Fruit fly (Drosophila melanogaster) whole organism, embryonic: ENCODE results near the gene CG45066.

Experiments
- Bteb2 ChIP-seq: fragments of 200-800 bp; sonication (Bioruptor generic); optimal IDR thresholded peaks from 2 replicates; lab custom pipeline; 2016; ENCODE audit warnings: missing biosample characterization, missing genetic modification characterization
- CG16813 ChIP-seq: fragments of 200-800 bp; sonication (Bioruptor generic); IDR thresholded peaks from 3 replicates; pipeline ENCODE4 v1.3.6; 2022; ENCODE audit warnings: missing biosample characterization, missing genetic modification characterization; ENCODE audit not compliant: partially characterized antibody
- CG9797 ChIP-seq: fragments of 200-800 bp; sonication (Bioruptor generic); optimal IDR thresholded peaks from 3 replicates; lab custom pipeline; 2018; ENCODE audit warnings: missing biosample characterization, mild to moderate bottlenecking, missing genetic modification characterization
- D19B ChIP-seq: fragments of 200-800 bp; sonication (Bioruptor generic); optimal IDR thresholded peaks from 2 replicates; lab custom pipeline; 2017; ENCODE audit warnings: missing biosample characterization, mild to moderate bottlenecking, missing genetic modification characterization
- H15 ChIP-seq: fragments of 200-800 bp; sonication (Bioruptor generic); IDR thresholded peaks from 3 replicates; pipeline ENCODE4 v1.3.6; 2022; ENCODE audit warnings: missing biosample characterization, missing genetic modification characterization
- danr ChIP-seq: fragments of 200-800 bp; sonication (Bioruptor generic); IDR thresholded peaks from 2 replicates; pipeline ENCODE4 v1.3.6; 2022; ENCODE audit warnings: missing biosample characterization, missing genetic modification characterization
- fd102C ChIP-seq: fragments of 200-800 bp; sonication (Bioruptor generic); optimal IDR thresholded peaks from 2 replicates; lab custom pipeline; 2018; ENCODE audit warnings: missing biosample characterization, mild to moderate bottlenecking, missing genetic modification characterization, moderate library complexity
- scrt ChIP-seq: fragments of 200-800 bp; sonication (Bioruptor generic); optimal IDR thresholded peaks from 2 replicates; lab custom pipeline; 2018; ENCODE audit warnings: missing biosample characterization, mild to moderate bottlenecking, missing genetic modification characterization, moderate library complexity
- sob ChIP-seq: fragments of 200-800 bp; sonication (Bioruptor generic); IDR thresholded peaks from 2 replicates; pipeline ENCODE4 v1.3.6; 2022; ENCODE audit warnings: missing biosample characterization, missing genetic modification characterization

- no peak for TF ChIP-seq CG16813 (GFP tag; lab: Robert Waterston, UW)
- no peak for TF ChIP-seq CG9797 (GFP tag; lab: Kevin White, UChicago)
- no peak for TF ChIP-seq H15
- no peak for TF ChIP-seq D19B
- no peak for TF ChIP-seq sob (GFP tag; lab: Robert Waterston, UW)
- TF ChIP-seq Bteb2, result no peak
- no peak for TF ChIP-seq fd102C (GFP tag; lab: Kevin White, UChicago)
- no peak for TF ChIP-seq danr (GFP tag; lab: Robert Waterston, UW)
- no peak for TF ChIP-seq scrt
Measured at dm6 chr3L:3069774-3070173, 41.3 kb downstream of the CG45066 start.
